Worm (Caenorhabditis elegans) whole organism, L3 larva: ENCODE data around the gene R144.6.

Experiments used
- aly-2 ChIP-seq: fragments of 150-350 bp; optimal IDR thresholded peaks from 2 replicates; lab custom pipeline; 2014; ENCODE audit warnings: missing biosample characterization, missing genetic modification characterization
- ceh-16 ChIP-seq: sonication (generic microtip); optimal IDR thresholded peaks from 2 replicates; lab custom pipeline; 2017; ENCODE audit warnings: missing biosample characterization, missing genetic modification characterization
- ceh-28 ChIP-seq: fragments of 150-350 bp; optimal IDR thresholded peaks from 2 replicates; lab custom pipeline; 2014; ENCODE audit warnings: missing biosample characterization, missing genetic modification reagents, missing genetic modification characterization
- ceh-82 ChIP-seq: fragments of 150-350 bp; optimal IDR thresholded peaks from 2 replicates; lab custom pipeline; 2014; ENCODE audit warnings: missing biosample characterization, missing genetic modification characterization
- daf-12 ChIP-seq: fragments of 150-350 bp; optimal IDR thresholded peaks from 2 replicates; lab custom pipeline; 2014; ENCODE audit warnings: missing biosample characterization, missing genetic modification reagents, missing genetic modification characterization
- egl-5 ChIP-seq: fragments of 150-350 bp; optimal IDR thresholded peaks from 2 replicates; lab custom pipeline; 2017; ENCODE audit warnings: missing biosample characterization, missing genetic modification reagents, missing genetic modification characterization, inconsistent platforms
- elt-1 ChIP-seq: fragments of 150-350 bp; optimal IDR thresholded peaks from 2 replicates; lab custom pipeline; 2014; ENCODE audit warnings: missing biosample characterization, missing genetic modification characterization
- elt-3 ChIP-seq, 3 experiments: fragments of 150-350 bp in 1 of 3; sonication (generic microtip) in 2 of 3; optimal IDR thresholded peaks; 2 replicates in 2 of 3; 4 replicates in 1 of 3; lab custom pipeline; 2014 to 2017; ENCODE audit warnings: missing biosample characterization in 3 of 3, missing genetic modification characterization in 3 of 3
- fkh-2 ChIP-seq: fragments of 150-350 bp; optimal IDR thresholded peaks from 2 replicates; lab custom pipeline; 2014; ENCODE audit warnings: missing biosample characterization, missing genetic modification reagents, missing genetic modification characterization
- fos-1 ChIP-seq: fragments of 150-350 bp; optimal IDR thresholded peaks from 2 replicates; lab custom pipeline; 2014; ENCODE audit warnings: missing biosample characterization, missing genetic modification characterization
- hmg-11 ChIP-seq: sonication (generic microtip); optimal IDR thresholded peaks from 2 replicates; lab custom pipeline; 2016; ENCODE audit warnings: missing genetic modification characterization, missing compliant biosample characterization
- jun-1 ChIP-seq: fragments of 150-350 bp; optimal IDR thresholded peaks from 2 replicates; lab custom pipeline; 2014; ENCODE audit warnings: missing biosample characterization, missing genetic modification reagents, missing genetic modification characterization
- lsy-12 ChIP-seq: sonication (generic microtip); optimal IDR thresholded peaks from 2 replicates; lab custom pipeline; 2016; ENCODE audit warnings: mild to moderate bottlenecking, missing genetic modification characterization, missing compliant biosample characterization
- nfya-1 ChIP-seq: sonication (generic microtip); optimal IDR thresholded peaks from 2 replicates; lab custom pipeline; 2017; ENCODE audit warnings: missing genetic modification characterization, mild to moderate bottlenecking, missing compliant biosample characterization, antibody characterized with exemption, moderate library complexity; ENCODE audit not compliant: insufficient read depth
- nhr-12 ChIP-seq: fragments of 150-350 bp; optimal IDR thresholded peaks from 2 replicates; lab custom pipeline; 2014; ENCODE audit warnings: missing biosample characterization, missing genetic modification characterization
- nhr-23 ChIP-seq: fragments of 150-350 bp; optimal IDR thresholded peaks from 2 replicates; lab custom pipeline; 2014; ENCODE audit warnings: missing biosample characterization, missing genetic modification reagents, missing genetic modification characterization
- nhr-237 ChIP-seq: fragments of 150-350 bp; optimal IDR thresholded peaks from 2 replicates; lab custom pipeline; 2014; ENCODE audit warnings: missing biosample characterization, missing genetic modification characterization
- nhr-25 ChIP-seq: sonication (generic microtip); optimal IDR thresholded peaks from 2 replicates; lab custom pipeline; 2017; ENCODE audit warnings: missing biosample characterization, missing genetic modification characterization
- nhr-28 ChIP-seq: fragments of 150-350 bp; optimal IDR thresholded peaks from 2 replicates; lab custom pipeline; 2014; ENCODE audit warnings: missing biosample characterization, missing genetic modification characterization
- nhr-67 ChIP-seq: fragments of 150-350 bp; optimal IDR thresholded peaks from 2 replicates; lab custom pipeline; 2014; ENCODE audit warnings: missing biosample characterization, missing genetic modification characterization
- nhr-76 ChIP-seq: fragments of 150-350 bp; sonication (generic microtip); optimal IDR thresholded peaks from 5 replicates; lab custom pipeline; 2014; ENCODE audit warnings: missing biosample characterization, missing genetic modification characterization
- pha-4 ChIP-seq: fragments of 150-350 bp; optimal IDR thresholded peaks from 2 replicates; lab custom pipeline; 2014; ENCODE audit warnings: missing biosample characterization, missing genetic modification reagents, missing genetic modification characterization
- pqm-1 ChIP-seq: fragments of 150-350 bp; optimal IDR thresholded peaks from 2 replicates; lab custom pipeline; 2017; ENCODE audit warnings: missing biosample characterization, missing genetic modification characterization, inconsistent platforms
- sea-2 ChIP-seq: fragments of 150-350 bp; sonication (generic microtip); optimal IDR thresholded peaks from 4 replicates; lab custom pipeline; 2014; ENCODE audit warnings: missing biosample characterization, missing genetic modification reagents, missing genetic modification characterization
- skn-1 ChIP-seq: fragments of 150-350 bp; optimal IDR thresholded peaks from 2 replicates; lab custom pipeline; 2014; ENCODE audit warnings: missing biosample characterization, missing genetic modification characterization
- snpc-4 ChIP-seq: fragments of 150-350 bp; optimal IDR thresholded peaks from 2 replicates; lab custom pipeline; 2014; ENCODE audit warnings: missing biosample characterization, missing genetic modification characterization
- tbx-2 ChIP-seq: sonication (generic microtip); optimal IDR thresholded peaks from 2 replicates; lab custom pipeline; 2016; ENCODE audit warnings: mild to moderate bottlenecking, missing genetic modification characterization, missing compliant biosample characterization
- unc-62 ChIP-seq: fragments of 150-350 bp; sonication (generic microtip); optimal IDR thresholded peaks from 4 replicates; lab custom pipeline; 2014; ENCODE audit warnings: missing biosample characterization, missing genetic modification reagents, missing genetic modification characterization
- ztf-11 ChIP-seq: fragments of 150-350 bp; optimal IDR thresholded peaks from 2 replicates; lab custom pipeline; 2014; ENCODE audit warnings: missing biosample characterization, missing genetic modification characterization
- ztf-4 ChIP-seq: fragments of 150-350 bp; optimal IDR thresholded peaks from 2 replicates; lab custom pipeline; 2014; ENCODE audit warnings: missing biosample characterization, missing genetic modification characterization

Gene R144.6

DNA sequence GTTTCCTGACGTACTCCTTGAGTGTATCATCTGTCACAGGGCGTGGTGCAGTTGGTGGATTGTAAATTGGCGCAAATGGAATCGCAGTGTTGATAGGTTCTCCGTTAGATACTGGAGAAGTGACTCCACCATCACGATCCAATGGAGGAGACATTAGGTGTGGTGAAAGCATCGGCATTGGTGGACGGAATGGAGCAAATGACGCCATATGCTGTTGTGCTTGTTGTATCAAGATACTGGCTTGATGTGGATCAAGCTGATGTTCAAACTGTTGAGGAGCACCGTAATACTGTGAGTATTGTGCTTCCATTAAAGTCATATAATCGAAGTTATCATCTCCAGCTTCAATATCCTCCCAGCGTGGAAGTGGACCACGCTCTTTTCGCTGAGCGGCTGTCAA lies 7.9 kb upstream of the R144.6 start:
- no peak for TF ChIP-seq fkh-2 (tag; lab: Kevin White, UChicago)

DNA sequence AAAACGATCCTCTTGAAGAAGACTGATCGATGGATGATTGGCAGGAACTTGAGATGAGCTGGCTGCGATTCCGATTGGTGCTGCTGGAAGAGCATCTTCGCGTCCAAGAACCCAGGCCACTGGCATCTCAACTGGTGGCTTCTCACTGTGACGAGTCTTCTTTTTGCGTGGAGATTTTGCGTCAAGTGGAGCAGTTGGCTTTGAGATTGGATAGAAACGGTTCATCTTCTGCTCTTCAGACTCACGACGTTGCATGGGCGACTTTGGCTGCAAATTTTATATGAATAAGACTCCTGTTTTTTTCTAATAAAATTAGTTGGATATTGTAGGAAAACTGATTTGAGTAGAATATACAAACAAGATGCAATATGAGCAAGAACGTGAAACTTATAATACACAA lies 6.2 kb upstream of the R144.6 start:
- TF ChIP-seq nhr-67 (tag; lab: Kevin White, UChicago) (no peak), pqm-1 (tag; lab: Kevin White, UChicago) (no peak), skn-1 (no peak), elt-1 (tag; lab: Kevin White, UChicago) (no peak), hmg-11 (tag; lab: Kevin White, UChicago) (no peak), nhr-237 (no peak), nhr-76 (tag; lab: Kevin White, UChicago) (no peak), fos-1 (tag; lab: Kevin White, UChicago) (no peak), ceh-16 (no peak)

DNA sequence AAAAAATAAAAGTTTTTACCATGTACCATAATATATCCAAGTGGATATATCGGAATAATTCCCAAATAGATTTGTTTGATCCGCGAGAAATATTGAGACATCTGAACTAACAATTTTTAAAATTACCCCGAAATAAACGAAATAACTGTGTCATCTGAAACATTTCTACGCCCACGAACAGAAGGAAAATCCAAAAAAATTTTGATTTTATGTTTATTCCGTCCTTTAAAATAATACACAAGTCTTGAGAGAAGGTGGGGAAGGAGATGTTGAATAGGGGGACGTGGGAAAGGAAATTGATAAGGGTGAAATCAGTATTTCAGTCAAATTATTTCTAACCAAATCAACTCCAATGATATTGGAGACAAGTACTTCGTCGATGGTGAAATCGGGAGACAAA lies 4.2 kb upstream of the R144.6 start, which contains the start of gene R144.11:
R144.11 (minus strand) TSS at position 101 of the 400 bp plus-strand sequence.
- no peak for TF ChIP-seq jun-1 (tag; lab: Kevin White, UChicago)
- no peak for TF ChIP-seq ceh-82 (tag; lab: Kevin White, UChicago)
- no peak for TF ChIP-seq ztf-11
- no peak for TF ChIP-seq fkh-2 (tag; lab: Kevin White, UChicago)
- no peak for TF ChIP-seq snpc-4 (tag; lab: Kevin White, UChicago)
- no peak for TF ChIP-seq aly-2
- no peak for TF ChIP-seq ceh-28 (tag; lab: Kevin White, UChicago)
- no peak for TF ChIP-seq unc-62 (GFP tag; lab: Kevin White, UChicago)
- TF ChIP-seq tbx-2 (tag; lab: Kevin White, UChicago) = no peak

DNA sequence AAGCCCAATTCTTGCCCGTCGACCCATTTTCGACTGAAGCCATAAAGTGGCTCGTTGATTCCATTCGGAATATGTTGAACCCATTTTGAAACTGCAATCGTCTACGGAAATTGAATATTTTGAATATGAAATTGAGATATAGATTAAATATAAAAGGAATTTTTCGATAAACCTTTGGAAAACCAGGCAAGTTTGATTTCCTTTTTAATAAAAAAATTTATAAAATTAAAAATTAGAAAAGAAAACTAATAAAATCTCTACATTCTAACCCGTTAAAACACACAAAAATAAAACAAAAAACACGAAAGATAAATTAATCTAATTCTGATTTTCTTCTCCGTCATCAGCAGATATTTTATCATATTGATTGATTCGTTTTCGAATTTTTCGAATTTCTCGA lies 2.4 kb upstream of the R144.6 start, which contains the start of gene R144.12:
R144.12 (minus strand) TSS at position 101 of the 400 bp plus-strand sequence.
- no peak for TF ChIP-seq fos-1 (tag; lab: Kevin White, UChicago)
- TF ChIP-seq nhr-28 (tag; lab: Kevin White, UChicago) = no peak
- no peak for TF ChIP-seq elt-1 (tag; lab: Kevin White, UChicago)
- TF ChIP-seq ceh-16 = no peak

DNA sequence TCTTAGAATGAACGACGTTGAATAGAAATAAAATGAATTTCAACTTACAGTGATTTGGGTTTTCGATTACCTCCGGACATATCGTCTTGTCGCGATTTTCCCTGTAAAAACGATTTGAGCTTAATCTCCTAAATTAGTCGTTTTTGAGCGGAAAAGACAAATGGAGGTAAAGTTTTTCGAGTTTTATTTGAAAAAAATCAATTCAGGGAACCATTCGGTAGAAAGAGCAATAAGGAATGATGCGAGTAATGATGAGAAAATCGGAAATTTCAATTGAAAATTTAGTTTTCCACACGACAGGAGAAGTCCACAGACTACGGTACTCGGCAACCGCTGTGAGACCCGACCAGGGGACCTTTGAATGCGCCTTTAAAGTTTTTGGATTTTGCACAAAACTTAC lies 2.3 kb downstream of the R144.6 start, which contains the start of gene R144.10:
R144.10 (minus strand) TSS at position 101 of the 400 bp plus-strand sequence.
- TF ChIP-seq nhr-28 (tag; lab: Kevin White, UChicago) (no peak), elt-3 (tag; optimal IDR thresholded peaks at IDR 0.05; lab: Kevin White, UChicago) (no peak), pqm-1 (tag; lab: Kevin White, UChicago) (no peak), ztf-4 (no peak)

DNA sequence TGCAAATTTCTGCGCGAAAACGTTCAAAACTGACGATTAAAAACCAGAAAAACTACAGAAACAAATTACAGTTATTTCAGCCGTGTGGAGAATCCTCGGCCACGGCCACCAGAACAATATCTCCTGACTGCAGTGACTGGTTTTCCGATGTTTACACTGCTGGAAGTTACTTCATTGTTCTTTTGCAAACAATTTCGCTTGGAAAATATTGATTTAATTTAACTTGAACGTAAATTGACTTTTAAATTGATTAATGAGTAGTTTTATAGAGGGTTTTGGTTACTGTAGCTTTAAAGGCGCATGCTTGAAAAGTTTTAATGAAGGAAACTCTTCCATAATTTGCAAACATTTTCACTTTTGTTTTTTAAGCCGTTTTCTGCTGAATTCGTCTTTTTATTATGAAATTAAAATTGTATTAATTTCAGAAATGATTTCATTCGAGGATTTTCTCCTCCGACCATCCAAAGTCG lies 5.5 kb downstream of the R144.6 start, which contains the start of gene smcr-8:
smcr-8 (plus strand) TSS at position 420 of the 470 bp plus-strand sequence.
- TF ChIP-seq nfya-1 (peak; percentile 5), egl-5 (tag; lab: Kevin White, UChicago) (no peak), nhr-23 (tag; lab: Kevin White, UChicago) (no peak), ceh-16 (no peak), nhr-25 (tag; lab: Kevin White, UChicago) (no peak), jun-1 (tag; lab: Kevin White, UChicago) (no peak), nhr-76 (tag; lab: Kevin White, UChicago) (no peak), aly-2 (no peak), ceh-82 (tag; lab: Kevin White, UChicago) (no peak), snpc-4 (tag; lab: Kevin White, UChicago) (peak; percentile 2), lsy-12 (tag; lab: Kevin White, UChicago) (no peak), daf-12 (tag; lab: Kevin White, UChicago) (no peak), nhr-12 (tag; lab: Kevin White, UChicago) (no peak), ztf-4 (no peak), pha-4 (tag; lab: Kevin White, UChicago) (no peak), sea-2 (GFP tag; lab: Kevin White, UChicago) (no peak), nhr-237 (no peak), pqm-1 (tag; lab: Kevin White, UChicago) (no peak)
- TF ChIP-seq, all 47 proteins: peak for 2
